Fruit fly (Drosophila melanogaster) whole organism, embryonic: ENCODE data around the gene syd.

Source experiments
- Atf3 ChIP-seq: fragments of 200-800 bp; sonication (Bioruptor generic); optimal IDR thresholded peaks from 3 replicates; lab custom pipeline; 2016; ENCODE audit warnings: missing biosample characterization, missing genetic modification characterization
- Bgb ChIP-seq: fragments of 200-800 bp; sonication (Bioruptor generic); IDR thresholded peaks from 2 replicates; pipeline ENCODE4 v1.3.6; 2022; ENCODE audit warnings: missing biosample characterization, missing genetic modification characterization; ENCODE audit not compliant: partially characterized antibody
- Bteb2 ChIP-seq: fragments of 200-800 bp; sonication (Bioruptor generic); optimal IDR thresholded peaks from 2 replicates; lab custom pipeline; 2016; ENCODE audit warnings: missing biosample characterization, missing genetic modification characterization
- CG10959 ChIP-seq: fragments of 200-800 bp; sonication (Bioruptor generic); IDR thresholded peaks from 2 replicates; pipeline ENCODE4 v1.3.6; 2022; ENCODE audit warnings: missing biosample characterization, missing genetic modification characterization
- CG12071 ChIP-seq: fragments of 200-800 bp; sonication (Bioruptor generic); optimal IDR thresholded peaks from 3 replicates; lab custom pipeline; 2018; ENCODE audit warnings: missing biosample characterization, mild to moderate bottlenecking, missing genetic modification characterization
- CG12299 ChIP-seq: fragments of 200-800 bp; sonication (Bioruptor generic); optimal IDR thresholded peaks from 2 replicates; lab custom pipeline; 2018; ENCODE audit warnings: missing biosample characterization, mild to moderate bottlenecking, missing genetic modification characterization
- CG14667 ChIP-seq: fragments of 200-800 bp; sonication (Bioruptor generic); IDR thresholded peaks from 2 replicates; pipeline ENCODE4 v1.3.6; 2022; ENCODE audit warnings: missing biosample characterization, missing genetic modification characterization
- CG14965 ChIP-seq: fragments of 200-800 bp; sonication (Bioruptor generic); optimal IDR thresholded peaks from 2 replicates; lab custom pipeline; 2016; ENCODE audit warnings: missing biosample characterization, missing genetic modification characterization, borderline replicate concordance
- CG1529 ChIP-seq: fragments of 200-800 bp; sonication (Bioruptor generic); optimal IDR thresholded peaks from 3 replicates; lab custom pipeline; 2018; ENCODE audit warnings: missing biosample characterization, missing genetic modification characterization
- CG15514 ChIP-seq: fragments of 200-800 bp; sonication (Bioruptor generic); optimal IDR thresholded peaks from 3 replicates; lab custom pipeline; 2017; ENCODE audit warnings: missing biosample characterization, missing genetic modification characterization, mild to moderate bottlenecking, moderate library complexity, missing genetic modification reagents
- CG1647 ChIP-seq: fragments of 200-800 bp; sonication (Bioruptor generic); optimal IDR thresholded peaks from 3 replicates; lab custom pipeline; 2016; ENCODE audit warnings: missing biosample characterization, missing genetic modification characterization
- CG1792 ChIP-seq: fragments of 200-800 bp; sonication (Bioruptor generic); optimal IDR thresholded peaks from 2 replicates; lab custom pipeline; 2016; ENCODE audit warnings: missing biosample characterization, missing genetic modification characterization
- CG2120 ChIP-seq: fragments of 200-800 bp; sonication (Bioruptor generic); optimal IDR thresholded peaks from 3 replicates; lab custom pipeline; 2016; ENCODE audit warnings: missing biosample characterization, missing genetic modification characterization
- CG2202 ChIP-seq: fragments of 200-800 bp; sonication (Bioruptor generic); optimal IDR thresholded peaks from 2 replicates; lab custom pipeline; 2018; ENCODE audit warnings: missing biosample characterization, mild to moderate bottlenecking, missing genetic modification characterization
- CG2678 ChIP-seq: fragments of 200-800 bp; sonication (Bioruptor generic); optimal IDR thresholded peaks from 3 replicates; lab custom pipeline; 2019; ENCODE audit warnings: missing biosample characterization, mild to moderate bottlenecking, missing genetic modification characterization, moderate library complexity
- CG2889 ChIP-seq: fragments of 200-800 bp; sonication (Bioruptor generic); IDR thresholded peaks from 3 replicates; pipeline ENCODE4 v1.3.6; 2022; ENCODE audit warnings: missing biosample characterization, missing genetic modification characterization
- CG32772 ChIP-seq: fragments of 200-800 bp; sonication (Bioruptor generic); IDR thresholded peaks from 2 replicates; pipeline ENCODE4 v1.3.6; 2022; ENCODE audit warnings: missing biosample characterization, missing genetic modification characterization
- CG3726 ChIP-seq: fragments of 200-800 bp; sonication (Bioruptor generic); IDR thresholded peaks from 3 replicates; pipeline ENCODE4, ENCODE4 v1.3.6; 2022; ENCODE audit warnings: missing biosample characterization, missing genetic modification characterization
- CG4707 ChIP-seq: fragments of 200-800 bp; sonication (Bioruptor generic); optimal IDR thresholded peaks from 2 replicates; lab custom pipeline; 2018; ENCODE audit warnings: missing biosample characterization, mild to moderate bottlenecking, missing genetic modification characterization, moderate library complexity
- CG6689 ChIP-seq: fragments of 200-800 bp; sonication (Bioruptor generic); IDR thresholded peaks from 2 replicates; pipeline ENCODE4 v1.3.6; 2022; ENCODE audit warnings: missing biosample characterization, missing genetic modification characterization
- CG7786 ChIP-seq: fragments of 200-800 bp; sonication (Bioruptor generic); optimal IDR thresholded peaks from 2 replicates; lab custom pipeline; 2016; ENCODE audit warnings: missing biosample characterization, missing genetic modification characterization
- CG8089 ChIP-seq: fragments of 200-800 bp; sonication (Bioruptor generic); optimal IDR thresholded peaks from 3 replicates; lab custom pipeline; 2016; ENCODE audit warnings: missing biosample characterization, missing genetic modification characterization
- CG9437 ChIP-seq: fragments of 200-800 bp; sonication (Bioruptor generic); optimal IDR thresholded peaks from 2 replicates; lab custom pipeline; 2018; ENCODE audit warnings: missing biosample characterization, mild to moderate bottlenecking, missing genetic modification characterization
- CG9817 ChIP-seq: fragments of 200-800 bp; sonication (Bioruptor generic); optimal IDR thresholded peaks from 2 replicates; lab custom pipeline; 2018; ENCODE audit warnings: missing biosample characterization, mild to moderate bottlenecking, missing genetic modification characterization, moderate library complexity
- CG9932 ChIP-seq: fragments of 200-800 bp; sonication (Bioruptor generic); IDR thresholded peaks from 2 replicates; pipeline ENCODE4 v1.3.6; 2022; ENCODE audit warnings: missing biosample characterization, missing genetic modification characterization
- Dfd ChIP-seq, 2 experiments: fragments of >200 bp; optimal IDR thresholded peaks; 2 replicates each; lab custom pipeline; 2017; ENCODE audit warnings: missing biosample characterization in 2 of 2, missing genetic modification characterization in 2 of 2
- Dip3 ChIP-seq: fragments of 200-800 bp; sonication (Bioruptor generic); optimal IDR thresholded peaks from 3 replicates; lab custom pipeline; 2016; ENCODE audit warnings: missing biosample characterization, missing genetic modification characterization
- Hmx ChIP-seq: fragments of 200-800 bp; sonication (Bioruptor generic); optimal IDR thresholded peaks from 2 replicates; lab custom pipeline; 2016; ENCODE audit warnings: missing biosample characterization, missing genetic modification characterization
- Hr3 ChIP-seq: fragments of 200-800 bp; sonication (Bioruptor generic); optimal IDR thresholded peaks from 3 replicates; lab custom pipeline; 2016; ENCODE audit warnings: missing biosample characterization, missing genetic modification characterization
- MBD-R2 ChIP-seq: fragments of 200-800 bp; sonication (Bioruptor generic); IDR thresholded peaks from 2 replicates; pipeline ENCODE4 v1.3.6; 2022; ENCODE audit warnings: missing biosample characterization, missing genetic modification characterization
- Sox100B ChIP-seq: fragments of 200-800 bp; sonication (Bioruptor generic); optimal IDR thresholded peaks from 3 replicates; lab custom pipeline; 2018; ENCODE audit warnings: missing biosample characterization, mild to moderate bottlenecking, missing genetic modification characterization
- ac ChIP-seq: fragments of 200-800 bp; sonication (Bioruptor generic); optimal IDR thresholded peaks from 3 replicates; lab custom pipeline; 2017; ENCODE audit warnings: missing biosample characterization, mild to moderate bottlenecking, missing genetic modification characterization
- cas ChIP-seq: fragments of 200-800 bp; sonication (Bioruptor generic); IDR thresholded peaks from 2 replicates; pipeline ENCODE4 v1.3.6; 2022; ENCODE audit warnings: missing biosample characterization, missing genetic modification characterization
- cg ChIP-seq: fragments of 200-800 bp; sonication (Bioruptor generic); optimal IDR thresholded peaks from 3 replicates; lab custom pipeline; 2019; ENCODE audit warnings: missing biosample characterization, mild to moderate bottlenecking, missing genetic modification characterization, moderate library complexity
- cwo ChIP-seq: fragments of 200-800 bp; sonication (Bioruptor generic); optimal IDR thresholded peaks from 3 replicates; lab custom pipeline; 2017; ENCODE audit warnings: missing biosample characterization, missing genetic modification characterization, mild to moderate bottlenecking, moderate library complexity, missing genetic modification reagents
- disco-r ChIP-seq: fragments of 200-800 bp; sonication (Bioruptor generic); optimal IDR thresholded peaks from 2 replicates; lab custom pipeline; 2016; ENCODE audit warnings: missing biosample characterization, missing genetic modification characterization
- dysf ChIP-seq: fragments of 200-800 bp; sonication (Bioruptor generic); IDR thresholded peaks from 3 replicates; pipeline ENCODE4 v1.3.6; 2022; ENCODE audit warnings: missing biosample characterization, missing genetic modification characterization
- eve ChIP-seq, 2 experiments: fragments of >200 bp; optimal IDR thresholded peaks; 2 replicates each; lab custom pipeline; 2017; ENCODE audit warnings: missing biosample characterization in 2 of 2, missing genetic modification characterization in 2 of 2
- gfzf ChIP-seq: fragments of 200-800 bp; sonication (Bioruptor generic); optimal IDR thresholded peaks from 2 replicates; lab custom pipeline; 2016; ENCODE audit warnings: missing biosample characterization, mild to moderate bottlenecking, missing genetic modification characterization, moderate library complexity
- grn ChIP-seq: fragments of 200-800 bp; sonication (Bioruptor generic); optimal IDR thresholded peaks from 3 replicates; lab custom pipeline; 2017; ENCODE audit warnings: missing biosample characterization, missing genetic modification characterization
- jigr1 ChIP-seq: fragments of 200-800 bp; sonication (Bioruptor generic); IDR thresholded peaks from 3 replicates; pipeline ENCODE4 v1.3.6; 2022; ENCODE audit warnings: missing biosample characterization, missing genetic modification characterization
- jumu ChIP-seq: fragments of 200-800 bp; sonication (Bioruptor generic); optimal IDR thresholded peaks from 3 replicates; lab custom pipeline; 2016; ENCODE audit warnings: missing biosample characterization, missing genetic modification characterization
- knrl ChIP-seq: fragments of 200-800 bp; sonication (Bioruptor generic); IDR thresholded peaks from 3 replicates; pipeline ENCODE4 v1.3.6; 2022; ENCODE audit warnings: missing biosample characterization, missing genetic modification characterization; ENCODE audit not compliant: partially characterized antibody
- lab ChIP-seq: fragments of 200-800 bp; sonication (Bioruptor generic); optimal IDR thresholded peaks from 3 replicates; lab custom pipeline; 2017; ENCODE audit warnings: missing biosample characterization, missing genetic modification characterization, mild to moderate bottlenecking, moderate library complexity, missing genetic modification reagents
- psq ChIP-seq: fragments of 200-800 bp; sonication (Bioruptor generic); optimal IDR thresholded peaks from 2 replicates; lab custom pipeline; 2017; ENCODE audit warnings: missing biosample characterization, missing genetic modification characterization
- scrt ChIP-seq: fragments of 200-800 bp; sonication (Bioruptor generic); optimal IDR thresholded peaks from 2 replicates; lab custom pipeline; 2018; ENCODE audit warnings: missing biosample characterization, mild to moderate bottlenecking, missing genetic modification characterization, moderate library complexity
- sd ChIP-seq: fragments of 200-800 bp; sonication (Bioruptor generic); optimal IDR thresholded peaks from 3 replicates; lab custom pipeline; 2018; ENCODE audit warnings: missing biosample characterization, mild to moderate bottlenecking, missing genetic modification characterization, moderate library complexity
- sr ChIP-seq: fragments of 200-800 bp; sonication (Bioruptor generic); IDR thresholded peaks from 3 replicates; pipeline ENCODE4 v1.3.6; 2022; ENCODE audit warnings: missing biosample characterization, missing genetic modification characterization
- wdn ChIP-seq: fragments of 200-800 bp; sonication (Bioruptor generic); IDR thresholded peaks from 2 replicates; pipeline ENCODE4 v1.3.6; 2022; ENCODE audit warnings: missing biosample characterization, missing genetic modification characterization
- zfh1 ChIP-seq: fragments of 200-800 bp; sonication (Bioruptor generic); IDR thresholded peaks from 3 replicates; pipeline ENCODE4 v1.3.6; 2022; ENCODE audit warnings: missing biosample characterization, missing genetic modification characterization

Gene syd

dm6 chr3L:7903489-7904150 lies 32.3 kb downstream of the syd start (continued):
- TF ChIP-seq sr = no peak
- peak; percentile 75 for TF ChIP-seq Dip3 (GFP tag; lab: Kevin White, UChicago)
- peak; percentile 92 for TF ChIP-seq CG2678
- TF ChIP-seq CG12071 (GFP tag; lab: Kevin White, UChicago) = peak; percentile 73
- peak; percentile 89 for TF ChIP-seq lab
- peak; percentile 49 for TF ChIP-seq disco-r (GFP tag; lab: Kevin White, UChicago)
- TF ChIP-seq Bteb2 (GFP tag; lab: Kevin White, UChicago) = peak; percentile 81
- TF ChIP-seq wdn (GFP tag; lab: Robert Waterston, UW) = peak; percentile 67
- peak; percentile 81 for TF ChIP-seq Atf3
- TF ChIP-seq CG14667 = peak; percentile 70
- peak in 1 of 2 experiments; percentile 89 for TF ChIP-seq eve (GFP tag; optimal IDR thresholded peaks at IDR 0.05; lab: Kevin White, UChicago)
- TF ChIP-seq CG10959 (GFP tag; lab: Robert Waterston, UW) = peak; percentile 62; the same call in 1 of the 2 replicates
- peak; percentile 72 for TF ChIP-seq Hr3 (GFP tag; lab: Kevin White, UChicago)
- peak; percentile 7; the same call in 1 of the 2 replicates for TF ChIP-seq cas (GFP tag; lab: Robert Waterston, UW)
- TF ChIP-seq CG1529 (GFP tag; lab: Kevin White, UChicago) = peak; percentile 85
- TF ChIP-seq CG2120 = peak; percentile 84
- TF ChIP-seq CG9817 (tag; lab: Kevin White, UChicago) = peak; percentile 72
- TF ChIP-seq CG1647 = peak; percentile 60
- TF ChIP-seq CG7786 (GFP tag; lab: Kevin White, UChicago) = peak; percentile 83
- peak; percentile 77 for TF ChIP-seq CG1792 (GFP tag; lab: Kevin White, UChicago)
- TF ChIP-seq scrt (GFP tag; lab: Kevin White, UChicago) = peak; percentile 70
- peak; percentile 88 for TF ChIP-seq CG32772
- no peak for TF ChIP-seq Dfd (GFP tag; optimal IDR thresholded peaks at IDR 0.05; lab: Kevin White, UChicago)
- TF ChIP-seq CG4707 = peak; percentile 84
- TF ChIP-seq jumu = peak; percentile 67
- peak; percentile 75; the same call in 2 of the 3 replicates for TF ChIP-seq CG3726 (GFP tag; lab: Robert Waterston, UW)
- TF ChIP-seq jigr1 (GFP tag; lab: Robert Waterston, UW) = 0 out of 3 replicates have a peak, but pooled peaks have one; percentile 46
- TF ChIP-seq CG12299 (tag; lab: Kevin White, UChicago) = peak; percentile 78
- TF ChIP-seq cwo (GFP tag; lab: Kevin White, UChicago) = peak; percentile 63
- TF ChIP-seq CG15514 (GFP tag; lab: Kevin White, UChicago) = peak; percentile 47
- TF ChIP-seq CG9437 (GFP tag; lab: Kevin White, UChicago) = peak; percentile 75
- no peak for TF ChIP-seq Bgb (GFP tag; lab: Robert Waterston, UW)
- peak; percentile 83 for TF ChIP-seq CG6689 (GFP tag; lab: Robert Waterston, UW)
- TF ChIP-seq MBD-R2 = peak; percentile 54; the same call in 1 of the 2 replicates
- TF ChIP-seq psq (GFP tag; lab: Kevin White, UChicago) = peak; percentile 64
- TF ChIP-seq Hmx (GFP tag; lab: Kevin White, UChicago) = peak; percentile 55
- TF ChIP-seq CG2889 (GFP tag; lab: Robert Waterston, UW) = peak; percentile 60; the same call in 1 of the 3 replicates
- no peak for TF ChIP-seq knrl (GFP tag; lab: Robert Waterston, UW)
- peak; percentile 85 for TF ChIP-seq CG8089 (GFP tag; lab: Kevin White, UChicago)
- peak; percentile 79 for TF ChIP-seq CG9932 (GFP tag; lab: Robert Waterston, UW)
- TF ChIP-seq dysf = peak; percentile 86
- no peak for TF ChIP-seq gfzf (GFP tag; lab: Kevin White, UChicago)
- TF ChIP-seq sd = peak; percentile 95
- peak; percentile 91 for TF ChIP-seq CG2202 (tag; lab: Kevin White, UChicago)
- TF ChIP-seq grn = peak; percentile 45
- TF ChIP-seq cg (GFP tag; lab: Kevin White, UChicago) = no peak
- peak; percentile 85 for TF ChIP-seq Sox100B
- peak; percentile 92 for TF ChIP-seq zfh1
- TF ChIP-seq ac (GFP tag; lab: Kevin White, UChicago) = peak; percentile 73
- TF ChIP-seq CG14965 (GFP tag; lab: Kevin White, UChicago) = peak; percentile 54
